Worm (Caenorhabditis elegans) whole organism, L4 larva: ENCODE data around the gene sri-37.

Source experiments
- F26F4.8 ChIP-seq: fragments of 200-800 bp; sonication (Bioruptor generic); conservative IDR thresholded peaks from 2 replicates; pipeline ENCODE4 v1.3.6; 2022; ENCODE audit warnings: missing genetic modification characterization, missing compliant biosample characterization
- ama-1 ChIP-seq: fragments of 150-350 bp; optimal IDR thresholded peaks from 2 replicates; lab custom pipeline; 2014; ENCODE audit warnings: inconsistent platforms, mixed read lengths
- dpl-1 ChIP-seq: fragments of 150-350 bp; optimal IDR thresholded peaks from 2 replicates; lab custom pipeline; 2014; ENCODE audit warnings: missing biosample characterization, missing genetic modification reagents, missing genetic modification characterization
- lsy-2 ChIP-seq, 2 experiments: fragments of 150-350 bp in 1 of 2; sonication (generic microtip) in 1 of 2; optimal IDR thresholded peaks; 2 replicates each; lab custom pipeline; 2014 to 2017; ENCODE audit warnings: missing biosample characterization in 2 of 2, missing genetic modification characterization in 2 of 2
- madf-5 ChIP-seq, 2 experiments: fragments of 200-800 bp; sonication (Bioruptor generic); IDR thresholded peaks; 2 replicates each; pipeline ENCODE4 v1.3.6; 2022; ENCODE audit warnings: missing compliant biosample characterization in 2 of 2, missing genetic modification characterization in 2 of 2
- nhr-10 ChIP-seq: fragments of 150-350 bp; optimal IDR thresholded peaks from 2 replicates; lab custom pipeline; 2014; ENCODE audit warnings: missing biosample characterization, missing genetic modification characterization
- nhr-77 ChIP-seq: fragments of 150-350 bp; optimal IDR thresholded peaks from 2 replicates; lab custom pipeline; 2014; ENCODE audit warnings: missing biosample characterization, missing genetic modification characterization
- rbr-2 ChIP-seq: sonication (generic microtip); optimal IDR thresholded peaks from 2 replicates; lab custom pipeline; 2016; ENCODE audit warnings: missing genotype, missing genetic modification characterization, missing compliant biosample characterization
- saeg-2 ChIP-seq: fragments of 200-800 bp; sonication (Bioruptor generic); IDR thresholded peaks from 2 replicates; pipeline ENCODE4 v1.3.6; 2022; ENCODE audit warnings: missing genetic modification reagents, missing genetic modification characterization, missing compliant biosample characterization
- unc-130 ChIP-seq: sonication (generic microtip); optimal IDR thresholded peaks from 2 replicates; lab custom pipeline; 2016; ENCODE audit warnings: missing genetic modification reagents, missing genetic modification characterization, missing compliant biosample characterization
- unc-62 ChIP-seq, 3 experiments: fragments of 150-350 bp in 1 of 3; sonication (generic microtip); optimal IDR thresholded peaks in 2 of 3; peaks in 1 of 3; 1 replicate in 1 of 3; 2 replicates in 2 of 3; lab custom pipeline; 2014 to 2017; ENCODE audit warnings: missing biosample characterization in 3 of 3, missing genetic modification characterization in 3 of 3, missing genetic modification reagents in 3 of 3, missing genotype in 1 of 3

DNA sequence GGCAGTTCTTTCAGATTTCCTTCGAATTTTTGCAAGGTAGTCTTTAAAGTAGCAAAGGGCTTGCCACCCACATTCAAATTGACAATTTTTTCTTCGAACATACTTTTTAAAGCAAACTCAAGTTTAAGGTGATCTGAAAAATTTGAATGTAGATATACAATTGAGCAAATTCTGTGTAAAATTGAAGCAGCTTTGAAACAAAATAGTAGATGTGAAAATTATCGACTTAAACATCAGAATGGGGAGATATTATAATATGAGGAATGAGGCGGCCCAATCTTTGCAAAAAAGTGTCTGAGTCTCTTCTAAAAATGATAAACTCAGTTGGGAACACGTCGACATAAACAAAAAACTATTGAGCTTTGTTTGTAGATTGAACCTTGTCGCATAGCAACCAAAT is 15.1 kb downstream of the sri-37 start, which contains the start of gene F22E5.11:
- no peak for TF ChIP-seq unc-130 (GFP tag; lab: Kevin White, UChicago)
- no peak for TF ChIP-seq unc-62 (GFP tag; optimal IDR thresholded peaks at IDR 0.05 in 1 of 2; lab: Kevin White, UChicago)
- TF ChIP-seq unc-62 (tag; optimal IDR thresholded peaks at IDR 0.05; lab: Kevin White, UChicago), result no peak
- TF ChIP-seq rbr-2 (tag; lab: Kevin White, UChicago), result no peak
- no peak for TF ChIP-seq lsy-2 (tag; optimal IDR thresholded peaks at IDR 0.05; lab: Kevin White, UChicago)
- no peak for TF ChIP-seq saeg-2 (GFP tag; lab: Robert Waterston, UW)
- no peak for TF ChIP-seq nhr-77 (tag; lab: Kevin White, UChicago)
- TF ChIP-seq F26F4.8 (GFP tag; lab: Robert Waterston, UW), result no peak
- no peak for TF ChIP-seq dpl-1
- TF ChIP-seq madf-5 (GFP tag; IDR thresholded peaks at IDR 0.05; lab: Robert Waterston, UW), result no peak
- no peak for TF ChIP-seq ama-1 (lab: Kevin White, UChicago)
- no peak for TF ChIP-seq nhr-10 (tag; lab: Kevin White, UChicago)
